Worm (Caenorhabditis elegans) whole organism, young adult: ENCODE results near the gene C05D2.8.

ENCODE experiments used
- ama-1 ChIP-seq, 3 experiments: fragments of 150-350 bp in 1 of 3; sonication (generic microtip) in 2 of 3; optimal IDR thresholded peaks; 2 replicates each; lab custom pipeline; 2014 to 2018; ENCODE audit warnings: missing biosample characterization in 2 of 3, missing genetic modification characterization in 2 of 3, missing genetic modification reagents in 2 of 3
- ccch-3 ChIP-seq: fragments of 200-800 bp; sonication (Bioruptor generic); optimal IDR thresholded peaks from 2 replicates; lab custom pipeline; 2018; ENCODE audit warnings: mild to moderate bottlenecking, missing genetic modification characterization, missing compliant biosample characterization
- nhr-179 ChIP-seq: sonication (generic microtip); optimal IDR thresholded peaks from 2 replicates; lab custom pipeline; 2016; ENCODE audit warnings: mild to moderate bottlenecking, missing genetic modification characterization, missing compliant biosample characterization
- snpc-4 ChIP-seq, 5 experiments: fragments of 150-350 bp in 1 of 5; sonication (generic microtip) in 4 of 5; optimal IDR thresholded peaks; 2 replicates each; lab custom pipeline; 2014 to 2018; ENCODE audit warnings: missing genetic modification characterization in 5 of 5, missing biosample characterization in 3 of 5, antibody characterized with exemption in 2 of 5, mild to moderate bottlenecking in 2 of 5, missing compliant biosample characterization in 2 of 5, missing genotype in 2 of 5, moderate library complexity in 2 of 5, missing genetic modification reagents in 1 of 5
- unc-62 ChIP-seq: fragments of 150-350 bp; optimal IDR thresholded peaks from 2 replicates; lab custom pipeline; 2014; ENCODE audit warnings: missing biosample characterization, missing genetic modification reagents, missing genetic modification characterization

DNA sequence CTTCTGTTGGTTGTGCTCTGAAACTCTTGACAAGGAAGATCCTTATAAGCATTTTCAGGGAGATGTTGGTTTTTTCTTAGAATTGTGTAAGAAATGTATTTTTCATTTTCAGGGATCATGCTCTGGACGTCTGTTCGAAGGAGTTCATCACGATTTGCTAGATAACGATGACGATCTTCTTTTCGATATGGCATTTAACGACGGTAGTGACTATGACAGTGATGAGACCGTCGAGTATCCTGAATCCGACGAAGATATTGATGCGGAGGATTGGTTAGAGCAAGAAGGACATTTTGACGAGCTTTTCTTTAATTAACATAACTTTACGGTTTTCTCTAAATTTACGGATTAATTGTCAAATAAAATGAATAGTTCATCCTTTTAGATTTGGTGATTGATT, 21.4 kb downstream of the C05D2.8 start:
- TF ChIP-seq nhr-179 (no peak), snpc-4 (GFP tag; optimal IDR thresholded peaks at IDR 0.05; lab: Kevin White, UChicago) (no peak), snpc-4 (tag; optimal IDR thresholded peaks at IDR 0.05; lab: Kevin White, UChicago) (no peak), unc-62 (GFP tag; lab: Kevin White, UChicago) (no peak), ccch-3 (GFP tag; lab: Kevin White, UChicago) (no peak), ama-1 (optimal IDR thresholded peaks at IDR 0.05; lab: Kevin White, UChicago) (no peak), ama-1 (GFP tag; optimal IDR thresholded peaks at IDR 0.05; lab: Kevin White, UChicago) (no peak)
